Fruit fly (Drosophila melanogaster) whole organism, wandering third instar larva: ENCODE results near the gene Snap24.

Experiments
- CG32264 ChIP-seq: fragments of 200-800 bp; sonication (Bioruptor generic); optimal IDR thresholded peaks from 2 replicates; lab custom pipeline; 2016; ENCODE audit warnings: missing biosample characterization, missing genetic modification characterization
- CG9705 ChIP-seq: fragments of 200-800 bp; sonication (Bioruptor generic); optimal IDR thresholded peaks from 2 replicates; lab custom pipeline; 2018; ENCODE audit warnings: missing biosample characterization, mild to moderate bottlenecking, missing genetic modification characterization
- CrebA ChIP-seq: fragments of 200-800 bp; sonication (Bioruptor generic); optimal IDR thresholded peaks from 2 replicates; lab custom pipeline; 2016; ENCODE audit warnings: missing biosample characterization, mild to moderate bottlenecking, missing genetic modification characterization, borderline replicate concordance
- GATAd ChIP-seq: sonication (Bioruptor generic); optimal IDR thresholded peaks from 2 replicates; lab custom pipeline; 2016; ENCODE audit warnings: missing biosample characterization, missing genetic modification characterization
- Hr83 ChIP-seq: fragments of 200-300 bp; sonication (Bioruptor generic); optimal IDR thresholded peaks from 2 replicates; lab custom pipeline; 2016; ENCODE audit warnings: missing biosample characterization, mild to moderate bottlenecking, missing genetic modification characterization, moderate library complexity; ENCODE audit not compliant: poor library complexity, severe bottlenecking
- Mio ChIP-seq: sonication (Bioruptor generic); optimal IDR thresholded peaks from 2 replicates; lab custom pipeline; 2016; ENCODE audit warnings: missing biosample characterization, missing genetic modification characterization
- OdsH ChIP-seq: fragments of 200-800 bp; sonication (Bioruptor generic); optimal IDR thresholded peaks from 2 replicates; lab custom pipeline; 2016; ENCODE audit warnings: missing biosample characterization, mild to moderate bottlenecking, missing genetic modification characterization
- br ChIP-seq: fragments of 200-800 bp; sonication (Bioruptor generic); optimal IDR thresholded peaks from 2 replicates; lab custom pipeline; 2016; ENCODE audit warnings: missing biosample characterization, missing genetic modification characterization
- ey ChIP-seq: fragments of 200-800 bp; sonication (Bioruptor generic); optimal IDR thresholded peaks from 2 replicates; lab custom pipeline; 2016; ENCODE audit warnings: missing biosample characterization, missing genetic modification characterization
- foxo ChIP-seq, 2 experiments: fragments of 200-800 bp; sonication (Bioruptor generic); optimal IDR thresholded peaks; 2 replicates in 1 of 2; 3 replicates in 1 of 2; lab custom pipeline; 2016 to 2017; ENCODE audit warnings: missing biosample characterization in 2 of 2, missing genetic modification characterization in 2 of 2
- h ChIP-seq: fragments of 200-800 bp; sonication (Bioruptor generic); optimal IDR thresholded peaks from 3 replicates; lab custom pipeline; 2016; ENCODE audit warnings: missing biosample characterization, mild to moderate bottlenecking, missing genetic modification characterization
- lola ChIP-seq: fragments of >200 bp; optimal IDR thresholded peaks from 2 replicates; lab custom pipeline; 2017; ENCODE audit warnings: missing biosample characterization, missing genetic modification characterization
- pan ChIP-seq: fragments of >200 bp; optimal IDR thresholded peaks from 2 replicates; lab custom pipeline; 2017
- psq ChIP-seq: fragments of 200-800 bp; sonication (Bioruptor generic); optimal IDR thresholded peaks from 3 replicates; lab custom pipeline; 2017; ENCODE audit warnings: missing biosample characterization, mild to moderate bottlenecking, missing genetic modification characterization, moderate library complexity

- TF ChIP-seq foxo (GFP tag; optimal IDR thresholded peaks at IDR 0.05; lab: Kevin White, UChicago), result no peak
- no peak for TF ChIP-seq br
- TF ChIP-seq lola (GFP tag; lab: Kevin White, UChicago), result no peak
- TF ChIP-seq pan, result no peak
- TF ChIP-seq h (GFP tag; lab: Kevin White, UChicago), result no peak
- TF ChIP-seq Hr83 (GFP tag; lab: Kevin White, UChicago), result no peak
- no peak for TF ChIP-seq Mio
- TF ChIP-seq CG9705, result no peak
- no peak for TF ChIP-seq CrebA (GFP tag; lab: Kevin White, UChicago)
- no peak for TF ChIP-seq psq (GFP tag; lab: Kevin White, UChicago)
- no peak for TF ChIP-seq OdsH (GFP tag; lab: Kevin White, UChicago)
- no peak for TF ChIP-seq CG32264 (GFP tag; lab: Kevin White, UChicago)
- TF ChIP-seq ey, result no peak
- no peak for TF ChIP-seq GATAd
Observed at dm6 chr3R:9725121-9725956, 37.6 kb downstream of the Snap24 start, which contains the start of gene hyd.
